Worm (Caenorhabditis elegans): ENCODE measurements around the gene best-23.

- TF ChIP-seq nhr-10 (tag; optimal IDR thresholded peaks at IDR 0.05) = no peak
- TF ChIP-seq F37D6.2 (tag; optimal IDR thresholded peaks at IDR 0.05) = peak; percentile 38
- TF ChIP-seq nhr-11 (tag; optimal IDR thresholded peaks at IDR 0.05) = peak; percentile 57
- TF ChIP-seq gei-8 (GFP tag; optimal IDR thresholded peaks at IDR 0.05) = no peak
- TF ChIP-seq zag-1 (tag; optimal IDR thresholded peaks at IDR 0.05) = no peak
- TF ChIP-seq nhr-42 (GFP tag; IDR thresholded peaks at IDR 0.05) = no peak
- TF ChIP-seq ztf-7 (tag; optimal IDR thresholded peaks at IDR 0.05) = peak; percentile 49
These were observed 37.8 kb upstream of the best-23 start, which contains the start of gene dbt-1 for ce11 chrII:7945168-7945567.
